Worm (Caenorhabditis elegans) whole organism, young adult: Measurements from ENCODE around the gene W04E12.5.

ENCODE experiments used
- B0336.3 ChIP-seq: fragments of 200-800 bp; sonication (Bioruptor generic); IDR thresholded peaks from 2 replicates; pipeline ENCODE4 v1.3.6; 2022; ENCODE audit warnings: missing genetic modification characterization, missing compliant biosample characterization
- D2030.7 ChIP-seq: fragments of 200-800 bp; sonication (Bioruptor generic); IDR thresholded peaks from 2 replicates; pipeline ENCODE4 v1.3.6; 2022; ENCODE audit warnings: missing genetic modification reagents, missing genetic modification characterization, missing compliant biosample characterization
- F33H1.4 ChIP-seq: fragments of 200-800 bp; sonication (Bioruptor generic); IDR thresholded peaks from 2 replicates; pipeline ENCODE4 v1.3.6; 2022; ENCODE audit warnings: missing genetic modification reagents, missing genetic modification characterization, missing compliant biosample characterization
- F52B5.7 ChIP-seq: sonication (generic microtip); optimal IDR thresholded peaks from 2 replicates; lab custom pipeline; 2016; ENCODE audit warnings: mild to moderate bottlenecking, missing genetic modification characterization, missing compliant biosample characterization
- K11D2.4 ChIP-seq: fragments of 200-800 bp; sonication (Bioruptor generic); IDR thresholded peaks from 2 replicates; pipeline ENCODE4 v1.3.6; 2022; ENCODE audit warnings: missing genetic modification reagents, missing genetic modification characterization, missing compliant biosample characterization
- K12H6.12 ChIP-seq: fragments of 200-800 bp; sonication (Bioruptor generic); optimal IDR thresholded peaks from 2 replicates; lab custom pipeline; 2018; ENCODE audit warnings: mild to moderate bottlenecking, missing genetic modification characterization, missing compliant biosample characterization
- Y53G8AR.9 ChIP-seq: fragments of 200-800 bp; sonication (Bioruptor generic); conservative IDR thresholded peaks from 2 replicates; pipeline ENCODE4 v1.3.6; 2022; ENCODE audit warnings: missing genetic modification reagents, missing genetic modification characterization, missing compliant biosample characterization
- ama-1 ChIP-seq, 3 experiments: fragments of 150-350 bp in 1 of 3; sonication (generic microtip) in 2 of 3; optimal IDR thresholded peaks; 2 replicates each; lab custom pipeline; 2014 to 2018; ENCODE audit warnings: missing biosample characterization in 2 of 3, missing genetic modification characterization in 2 of 3, missing genetic modification reagents in 2 of 3
- aptf-2 ChIP-seq: fragments of 200-800 bp; sonication (Bioruptor generic); conservative IDR thresholded peaks from 2 replicates; pipeline ENCODE4 v1.3.6; 2022; ENCODE audit warnings: missing genetic modification reagents, missing genetic modification characterization, missing compliant biosample characterization
- athp-1 ChIP-seq: sonication (generic microtip); optimal IDR thresholded peaks from 2 replicates; lab custom pipeline; 2017; ENCODE audit warnings: mild to moderate bottlenecking, missing genetic modification characterization, missing compliant biosample characterization
- attf-5 ChIP-seq: fragments of 200-800 bp; sonication (Bioruptor generic); optimal IDR thresholded peaks from 2 replicates; lab custom pipeline; 2018; ENCODE audit warnings: mild to moderate bottlenecking, missing genetic modification characterization, missing compliant biosample characterization
- attf-6 ChIP-seq: fragments of 200-800 bp; sonication (Bioruptor generic); IDR thresholded peaks from 2 replicates; pipeline ENCODE4 v1.3.6; 2022; ENCODE audit warnings: missing genetic modification reagents, missing genetic modification characterization, missing compliant biosample characterization
- cebp-1 ChIP-seq, 2 experiments: fragments of 200-800 bp in 1 of 2; sonication (Bioruptor generic) in 1 of 2; sonication (generic microtip) in 1 of 2; IDR thresholded peaks in 1 of 2; optimal IDR thresholded peaks in 1 of 2; 2 replicates each; pipeline versions ENCODE4 v1.3.6 to Lab custom; 2017 to 2022; ENCODE audit warnings: missing compliant biosample characterization in 2 of 2, missing genetic modification characterization in 2 of 2, mild to moderate bottlenecking in 1 of 2, missing genetic modification reagents in 1 of 2, moderate library complexity in 1 of 2
- cebp-2 ChIP-seq: fragments of 200-800 bp; sonication (Bioruptor generic); IDR thresholded peaks from 2 replicates; pipeline ENCODE4 v1.3.6; 2022; ENCODE audit warnings: missing genetic modification characterization, missing compliant biosample characterization
- ceh-58 ChIP-seq: fragments of 200-800 bp; sonication (Bioruptor generic); IDR thresholded peaks from 2 replicates; pipeline ENCODE4 v1.3.6; 2022; ENCODE audit warnings: missing genetic modification characterization, missing compliant biosample characterization
- ceh-79 ChIP-seq: sonication (generic microtip); optimal IDR thresholded peaks from 2 replicates; lab custom pipeline; 2017; ENCODE audit warnings: mild to moderate bottlenecking, missing genetic modification characterization, missing compliant biosample characterization
- die-1 ChIP-seq: sonication (generic microtip); optimal IDR thresholded peaks from 2 replicates; lab custom pipeline; 2016; ENCODE audit warnings: missing genotype, mild to moderate bottlenecking, missing genetic modification characterization, missing compliant biosample characterization
- efl-1 ChIP-seq: fragments of 150-350 bp; optimal IDR thresholded peaks from 2 replicates; lab custom pipeline; 2014; ENCODE audit warnings: missing biosample characterization, missing genetic modification reagents, missing genetic modification characterization
- egrh-3 ChIP-seq: fragments of 200-800 bp; sonication (Bioruptor generic); IDR thresholded peaks from 2 replicates; pipeline ENCODE4 v1.3.6; 2022; ENCODE audit warnings: missing genetic modification reagents, missing genetic modification characterization, missing compliant biosample characterization
- gei-17 ChIP-seq: fragments of 200-800 bp; sonication (Bioruptor generic); optimal IDR thresholded peaks from 2 replicates; lab custom pipeline; 2018; ENCODE audit warnings: mild to moderate bottlenecking, missing genetic modification characterization, missing compliant biosample characterization
- him-1 ChIP-seq: sonication (generic microtip); optimal IDR thresholded peaks from 2 replicates; lab custom pipeline; 2016; ENCODE audit warnings: missing genotype, missing genetic modification reagents, missing genetic modification characterization, missing compliant biosample characterization
- hlh-12 ChIP-seq: sonication (generic microtip); optimal IDR thresholded peaks from 2 replicates; lab custom pipeline; 2016; ENCODE audit warnings: missing genetic modification characterization, missing compliant biosample characterization
- hsf-1 ChIP-seq: fragments of 200-800 bp; sonication (Bioruptor generic); IDR thresholded peaks from 2 replicates; pipeline ENCODE4 v1.3.6; 2022; ENCODE audit warnings: missing genetic modification reagents, missing genetic modification characterization, missing compliant biosample characterization
- lag-1 ChIP-seq: fragments of 200-800 bp; sonication (Bioruptor generic); IDR thresholded peaks from 2 replicates; pipeline ENCODE4 v1.3.6; 2022; ENCODE audit warnings: missing genetic modification reagents, missing genetic modification characterization, missing compliant biosample characterization
- lin-40 ChIP-seq: sonication (generic microtip); optimal IDR thresholded peaks from 2 replicates; lab custom pipeline; 2016; ENCODE audit warnings: missing genetic modification characterization, mild to moderate bottlenecking, missing compliant biosample characterization, missing genotype, missing genetic modification reagents
- lin-54 ChIP-seq: fragments of 200-800 bp; sonication (Bioruptor generic); optimal IDR thresholded peaks from 2 replicates; lab custom pipeline; 2018; ENCODE audit warnings: mild to moderate bottlenecking, missing genetic modification characterization, missing compliant biosample characterization
- lsl-1 ChIP-seq: fragments of 200-800 bp; sonication (Bioruptor generic); optimal IDR thresholded peaks from 2 replicates; lab custom pipeline; 2018; ENCODE audit warnings: mild to moderate bottlenecking, missing genetic modification characterization, moderate library complexity, missing compliant biosample characterization
- madf-6 ChIP-seq: fragments of 200-800 bp; sonication (Bioruptor generic); IDR thresholded peaks from 2 replicates; pipeline ENCODE4 v1.3.6; 2022; ENCODE audit warnings: missing genetic modification reagents, missing genetic modification characterization, missing compliant biosample characterization
- madf-8 ChIP-seq: fragments of 200-800 bp; sonication (Bioruptor generic); conservative IDR thresholded peaks from 2 replicates; pipeline ENCODE4 v1.3.6; 2022; ENCODE audit warnings: missing genetic modification reagents, missing genetic modification characterization, missing compliant biosample characterization
- mcd-1 ChIP-seq: fragments of 200-800 bp; sonication (Bioruptor generic); IDR thresholded peaks from 2 replicates; pipeline ENCODE4 v1.3.6; 2022; ENCODE audit warnings: missing genetic modification reagents, missing genetic modification characterization, missing compliant biosample characterization
- nhr-80 ChIP-seq: sonication (generic microtip); optimal IDR thresholded peaks from 2 replicates; lab custom pipeline; 2016; ENCODE audit warnings: missing genetic modification characterization, missing compliant biosample characterization
- nhr-90 ChIP-seq: sonication (generic microtip); optimal IDR thresholded peaks from 2 replicates; lab custom pipeline; 2016; ENCODE audit warnings: missing genotype, mild to moderate bottlenecking, missing genetic modification characterization, missing compliant biosample characterization
- pbrm-1 ChIP-seq: fragments of 200-800 bp; sonication (Bioruptor generic); IDR thresholded peaks from 2 replicates; pipeline ENCODE4 v1.3.6; 2022; ENCODE audit warnings: missing genetic modification reagents, missing genetic modification characterization, missing compliant biosample characterization
- repo-1 ChIP-seq: sonication (generic microtip); optimal IDR thresholded peaks from 2 replicates; lab custom pipeline; 2017; ENCODE audit warnings: mild to moderate bottlenecking, missing genetic modification characterization, missing compliant biosample characterization
- sea-2 ChIP-seq: fragments of 200-800 bp; sonication (Bioruptor generic); IDR thresholded peaks from 2 replicates; pipeline ENCODE4 v1.3.6; 2022; ENCODE audit warnings: missing genetic modification characterization, missing compliant biosample characterization
- snpc-3.4 ChIP-seq: sonication (generic microtip); optimal IDR thresholded peaks from 2 replicates; lab custom pipeline; 2017; ENCODE audit warnings: missing genetic modification characterization, mild to moderate bottlenecking, missing compliant biosample characterization, antibody characterized with exemption, moderate library complexity, missing genotype, missing genetic modification reagents
- snpc-4 ChIP-seq, 5 experiments: fragments of 150-350 bp in 1 of 5; sonication (generic microtip) in 4 of 5; optimal IDR thresholded peaks; 2 replicates each; lab custom pipeline; 2014 to 2018; ENCODE audit warnings: missing genetic modification characterization in 5 of 5, missing biosample characterization in 3 of 5, antibody characterized with exemption in 2 of 5, mild to moderate bottlenecking in 2 of 5, missing compliant biosample characterization in 2 of 5, missing genotype in 2 of 5, moderate library complexity in 2 of 5, missing genetic modification reagents in 1 of 5
- tlf-1 ChIP-seq: fragments of 200-800 bp; sonication (Bioruptor generic); optimal IDR thresholded peaks from 2 replicates; lab custom pipeline; 2018; ENCODE audit warnings: mild to moderate bottlenecking, missing genetic modification characterization, missing compliant biosample characterization
- unc-62 ChIP-seq: fragments of 150-350 bp; optimal IDR thresholded peaks from 2 replicates; lab custom pipeline; 2014; ENCODE audit warnings: missing biosample characterization, missing genetic modification reagents, missing genetic modification characterization
- xnd-1 ChIP-seq: sonication (generic microtip); optimal IDR thresholded peaks from 2 replicates; lab custom pipeline; 2016; ENCODE audit warnings: missing genotype, missing genetic modification reagents, missing genetic modification characterization, missing compliant biosample characterization
- zfh-2 ChIP-seq: fragments of 200-800 bp; sonication (Bioruptor generic); conservative IDR thresholded peaks from 2 replicates; pipeline ENCODE4 v1.3.6; 2022; ENCODE audit warnings: missing genetic modification reagents, missing genetic modification characterization, missing compliant biosample characterization
- ztf-25 ChIP-seq: fragments of 200-800 bp; sonication (Bioruptor generic); IDR thresholded peaks from 2 replicates; pipeline ENCODE4 v1.3.6; 2022; ENCODE audit warnings: missing genetic modification reagents, missing genetic modification characterization, missing compliant biosample characterization

W04E12.5 gene

ce11 chrV:19745852-19746251 lies at the start of gene W04E12.5:
Gene W04E12.5 (plus strand): TSS chrV:19746152.
- TF ChIP-seq hlh-12, result no peak

DNA sequence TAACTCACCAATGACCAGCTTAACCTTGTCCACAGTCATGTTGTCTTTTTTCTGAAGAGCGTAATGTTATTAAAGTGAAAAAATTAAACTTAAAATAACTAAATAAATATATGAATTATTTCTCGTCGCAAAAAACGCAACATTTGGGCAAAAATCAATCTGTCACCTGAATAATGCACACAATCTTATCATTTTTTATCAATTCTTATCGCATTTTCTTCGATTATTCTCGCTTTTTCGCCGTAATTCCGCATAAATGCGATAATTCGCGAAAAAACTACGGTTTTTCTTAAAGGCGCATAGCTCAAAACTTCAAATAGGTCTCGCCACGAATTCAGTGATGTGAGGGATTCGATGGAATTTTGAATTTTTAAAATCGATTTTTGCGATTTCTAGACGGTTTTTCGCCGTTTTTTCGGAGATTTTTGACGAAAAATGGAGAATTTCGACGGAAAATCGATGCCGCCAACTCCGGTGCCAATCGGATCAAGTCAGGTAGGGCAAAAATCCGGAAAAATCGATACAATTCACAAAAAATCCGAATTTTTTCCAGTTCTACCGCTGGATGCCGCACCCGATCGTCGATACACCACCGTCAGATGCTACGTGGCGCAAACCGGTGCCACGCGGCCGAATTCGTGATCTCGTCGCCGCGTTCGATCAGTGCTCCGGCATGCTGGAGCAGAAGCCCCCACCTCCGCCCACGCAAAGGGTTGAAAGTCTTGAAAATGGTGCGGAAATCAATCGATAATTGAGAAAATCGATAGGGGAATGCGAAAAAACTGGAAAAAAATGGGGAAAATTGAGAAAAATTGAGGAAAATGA lies 48.4 kb upstream of the W04E12.5 start, which contains the start of the genes Y43F8C.13 and ani-3:
TSS of gene Y43F8C.13 (minus strand) at position 51 of the 825 bp plus-strand sequence.
TSS of gene ani-3 (plus strand) at position 385 of the 825 bp plus-strand sequence.
- no peak for TF ChIP-seq F52B5.7 (tag; lab: Kevin White, UChicago)
- TF ChIP-seq snpc-3.4 (tag; lab: Kevin White, UChicago), result no peak
- peak; percentile 9 for TF ChIP-seq lin-54 (GFP tag; lab: Kevin White, UChicago)
- TF ChIP-seq D2030.7 (GFP tag; lab: Robert Waterston, UW), result peak; percentile 31; the same call in 1 of the 2 replicates
- TF ChIP-seq ceh-79 (tag; lab: Kevin White, UChicago), result no peak
- TF ChIP-seq unc-62 (GFP tag; lab: Kevin White, UChicago), result no peak
- TF ChIP-seq hsf-1 (GFP tag; lab: Robert Waterston, UW), result no peak
- TF ChIP-seq F33H1.4, result peak; percentile 87
- TF ChIP-seq attf-5 (GFP tag; lab: Kevin White, UChicago), result no peak
- TF ChIP-seq zfh-2 (GFP tag; lab: Robert Waterston, UW), result peak; percentile 81
- TF ChIP-seq nhr-80, result peak; percentile 51
- TF ChIP-seq ama-1 (optimal IDR thresholded peaks at IDR 0.05; lab: Kevin White, UChicago), result no peak
- no peak for TF ChIP-seq ama-1 (GFP tag; optimal IDR thresholded peaks at IDR 0.05; lab: Kevin White, UChicago)
- TF ChIP-seq snpc-4 (GFP tag; optimal IDR thresholded peaks at IDR 0.05; lab: Kevin White, UChicago), result no peak
- TF ChIP-seq snpc-4 (tag; optimal IDR thresholded peaks at IDR 0.05; lab: Kevin White, UChicago), result peak in 1 of 4 experiments; percentile 7
- peak; percentile 77 for TF ChIP-seq lsl-1 (GFP tag; lab: Kevin White, UChicago)
- TF ChIP-seq him-1 (tag; lab: Kevin White, UChicago), result peak; percentile 16
- 0 out of 2 replicates have a peak, but pooled peaks have one; percentile 9 for TF ChIP-seq mcd-1 (GFP tag; lab: Robert Waterston, UW)
- peak; percentile 73 for TF ChIP-seq xnd-1
- peak; percentile 47; the same call in 1 of the 2 replicates for TF ChIP-seq madf-8 (GFP tag; lab: Robert Waterston, UW)
- TF ChIP-seq cebp-1 (GFP tag; IDR thresholded peaks at IDR 0.05; lab: Robert Waterston, UW), result no peak
- TF ChIP-seq cebp-1 (tag; optimal IDR thresholded peaks at IDR 0.05; lab: Kevin White, UChicago), result no peak
- TF ChIP-seq B0336.3 (GFP tag; lab: Robert Waterston, UW), result peak; percentile 38; the same call in 1 of the 2 replicates
- no peak for TF ChIP-seq gei-17
- peak; percentile 28; the same call in 1 of the 2 replicates for TF ChIP-seq egrh-3 (GFP tag; lab: Robert Waterston, UW)
- peak; percentile 75 for TF ChIP-seq madf-6 (GFP tag; lab: Robert Waterston, UW)
- peak; percentile 2 for TF ChIP-seq efl-1 (GFP tag; lab: Kevin White, UChicago)
- no peak for TF ChIP-seq Y53G8AR.9 (GFP tag; lab: Robert Waterston, UW)
- TF ChIP-seq, all 124 proteins: peak for 15

DNA sequence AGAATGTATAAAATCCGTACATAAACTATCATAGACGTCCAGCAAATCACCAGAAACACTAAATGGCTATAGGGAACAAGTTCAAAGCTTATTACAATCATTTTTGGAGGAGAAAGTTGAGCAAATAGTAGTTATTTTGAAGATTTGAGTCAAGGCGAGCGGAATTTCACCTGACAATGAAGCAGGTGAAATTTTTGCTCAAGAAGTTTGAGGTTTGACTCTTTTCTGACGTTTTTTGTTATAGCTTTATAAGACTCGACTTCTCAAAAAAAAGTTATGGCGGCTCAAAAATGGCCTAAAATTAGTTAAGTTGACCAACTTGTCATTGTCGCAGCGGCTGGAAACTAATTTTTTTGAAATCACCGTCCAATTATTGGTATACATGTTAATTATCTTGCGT lies 37.1 kb upstream of the W04E12.5 start, which contains the start of gene srv-3:
TSS of gene srv-3 (minus strand) at position 101 of the 400 bp plus-strand sequence.
- TF ChIP-seq die-1 (tag; lab: Kevin White, UChicago) (no peak), ztf-25 (no peak), cebp-1 (GFP tag; IDR thresholded peaks at IDR 0.05; lab: Robert Waterston, UW) (no peak), cebp-1 (tag; optimal IDR thresholded peaks at IDR 0.05; lab: Kevin White, UChicago) (no peak), aptf-2 (GFP tag; lab: Robert Waterston, UW) (no peak), snpc-4 (GFP tag; optimal IDR thresholded peaks at IDR 0.05; lab: Kevin White, UChicago) (no peak), snpc-4 (tag; optimal IDR thresholded peaks at IDR 0.05; lab: Kevin White, UChicago) (no peak), athp-1 (no peak), cebp-2 (no peak), lin-40 (tag; lab: Kevin White, UChicago) (no peak), K11D2.4 (GFP tag; lab: Robert Waterston, UW) (no peak), attf-6 (GFP tag; lab: Robert Waterston, UW) (no peak), B0336.3 (GFP tag; lab: Robert Waterston, UW) (no peak), nhr-90 (no peak), him-1 (tag; lab: Kevin White, UChicago) (no peak), lag-1 (GFP tag; lab: Robert Waterston, UW) (no peak), sea-2 (GFP tag; lab: Robert Waterston, UW) (no peak), repo-1 (tag; lab: Kevin White, UChicago) (no peak), tlf-1 (GFP tag; lab: Kevin White, UChicago) (no peak), pbrm-1 (GFP tag; lab: Robert Waterston, UW) (no peak), ceh-58 (GFP tag; lab: Robert Waterston, UW) (no peak), K12H6.12 (tag; lab: Kevin White, UChicago) (no peak)
